Worm (Caenorhabditis elegans): ENCODE data around the gene ins-1.

DNA sequence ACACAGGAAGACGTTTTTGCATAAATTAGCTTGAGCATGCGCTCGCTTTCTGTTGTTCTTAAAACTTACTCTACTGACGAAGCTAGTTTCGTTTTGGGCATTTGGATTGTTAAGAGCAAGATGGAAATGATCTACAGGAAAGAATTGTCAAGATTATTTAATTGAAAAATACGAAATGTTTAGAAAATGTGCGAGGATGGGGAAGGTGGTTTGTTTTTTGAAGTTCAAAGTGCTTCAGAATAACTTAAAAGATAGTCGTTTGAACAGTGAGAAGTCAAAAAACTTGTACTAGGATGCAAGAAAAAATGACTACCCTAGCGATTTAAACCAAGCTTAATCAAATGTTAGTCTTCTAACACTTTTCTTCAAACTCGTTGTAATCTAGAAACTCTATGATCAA, 20.6 kb downstream of the ins-1 start, which contains the start of gene srb-17:
- TF ChIP-seq nhr-28 (tag; optimal IDR thresholded peaks at IDR 0.05): no peak
- no peak for TF ChIP-seq unc-62 (GFP tag; optimal IDR thresholded peaks at IDR 0.05 in 1 of 2)
- no peak for TF ChIP-seq unc-62 (tag; optimal IDR thresholded peaks at IDR 0.05)
- no peak for TF ChIP-seq mdl-1 (tag; optimal IDR thresholded peaks at IDR 0.05)
- TF ChIP-seq aly-2 (tag; optimal IDR thresholded peaks at IDR 0.05): no peak

All from whole organism, L4 larva.